Worm (Caenorhabditis elegans) whole organism, L1 larva: ENCODE data around the gene Y45G5AL.1.

Source experiments
- C16A3.4 ChIP-seq: fragments of 150-350 bp; optimal IDR thresholded peaks from 2 replicates; lab custom pipeline; 2014; ENCODE audit warnings: missing biosample characterization, missing genetic modification characterization
- C34B4.2 ChIP-seq: sonication (generic microtip); optimal IDR thresholded peaks from 2 replicates; lab custom pipeline; 2017; ENCODE audit warnings: mild to moderate bottlenecking, missing genetic modification characterization, missing compliant biosample characterization
- F16B12.6 ChIP-seq: fragments of 150-350 bp; optimal IDR thresholded peaks from 2 replicates; lab custom pipeline; 2014; ENCODE audit warnings: missing biosample characterization, missing genetic modification characterization
- Y116A8C.19 ChIP-seq: sonication (generic microtip); optimal IDR thresholded peaks from 2 replicates; lab custom pipeline; 2016; ENCODE audit warnings: missing compliant biosample characterization, missing genetic modification characterization, borderline replicate concordance
- alr-1 ChIP-seq: fragments of 200-800 bp; sonication (Bioruptor generic); optimal IDR thresholded peaks from 2 replicates; lab custom pipeline; 2018; ENCODE audit warnings: borderline replicate concordance, mild to moderate bottlenecking, missing genetic modification characterization, missing compliant biosample characterization
- blmp-1 ChIP-seq: fragments of 150-350 bp; optimal IDR thresholded peaks from 2 replicates; lab custom pipeline; 2014; ENCODE audit warnings: missing biosample characterization, missing genetic modification characterization
- ceh-63 ChIP-seq: fragments of 200-800 bp; sonication (Bioruptor generic); optimal IDR thresholded peaks from 2 replicates; lab custom pipeline; 2018; ENCODE audit warnings: mild to moderate bottlenecking, missing genetic modification characterization, missing compliant biosample characterization
- ceh-88 ChIP-seq: fragments of 200-800 bp; sonication (Bioruptor generic); IDR thresholded peaks from 2 replicates; pipeline ENCODE4 v1.3.6; 2022; ENCODE audit warnings: missing genetic modification characterization, missing compliant biosample characterization
- efl-1 ChIP-seq, 4 experiments: fragments of 150-350 bp; optimal IDR thresholded peaks in 3 of 4; peaks in 1 of 4; 1 replicate in 1 of 4; 2 replicates in 3 of 4; lab custom pipeline; 2014; ENCODE audit warnings: missing biosample characterization in 2 of 4, missing genetic modification characterization in 2 of 4, missing genetic modification reagents in 2 of 4
- egl-27 ChIP-seq, 2 experiments: fragments of 150-350 bp in 1 of 2; sonication (generic microtip); optimal IDR thresholded peaks; 3 replicates each; lab custom pipeline; 2017 to 2018; ENCODE audit warnings: missing biosample characterization in 2 of 2, missing genetic modification characterization in 2 of 2, missing genetic modification reagents in 2 of 2
- elt-3 ChIP-seq, 6 experiments: fragments of 150-350 bp in 1 of 6; sonication (generic microtip); optimal IDR thresholded peaks; 2 replicates each; lab custom pipeline; 2017 to 2018; ENCODE audit warnings: missing biosample characterization in 6 of 6, missing genetic modification characterization in 6 of 6, inconsistent platforms in 1 of 6
- fkh-10 ChIP-seq: sonication (generic microtip); optimal IDR thresholded peaks from 2 replicates; lab custom pipeline; 2017; ENCODE audit warnings: missing biosample characterization, missing genetic modification reagents, missing genetic modification characterization
- fkh-4 ChIP-seq: sonication (generic microtip); optimal IDR thresholded peaks from 2 replicates; lab custom pipeline; 2016; ENCODE audit warnings: missing compliant biosample characterization, missing genetic modification characterization, borderline replicate concordance
- fkh-8 ChIP-seq: sonication (generic microtip); optimal IDR thresholded peaks from 2 replicates; lab custom pipeline; 2016; ENCODE audit warnings: mild to moderate bottlenecking, missing genetic modification characterization, missing compliant biosample characterization
- fos-1 ChIP-seq: fragments of 150-350 bp; optimal IDR thresholded peaks from 2 replicates; lab custom pipeline; 2014; ENCODE audit warnings: missing biosample characterization, missing genetic modification characterization
- grh-1 ChIP-seq: fragments of 200-800 bp; sonication (Bioruptor generic); IDR thresholded peaks from 2 replicates; pipeline ENCODE4 v1.3.6; 2022; ENCODE audit warnings: missing genetic modification reagents, missing genetic modification characterization, missing compliant biosample characterization
- hlh-17 ChIP-seq: fragments of 200-800 bp; sonication (Bioruptor generic); optimal IDR thresholded peaks from 2 replicates; lab custom pipeline; 2018; ENCODE audit warnings: missing genetic modification characterization, mild to moderate bottlenecking, missing compliant biosample characterization, moderate library complexity, borderline replicate concordance
- irx-1 ChIP-seq: sonication (generic microtip); optimal IDR thresholded peaks from 2 replicates; lab custom pipeline; 2016; ENCODE audit warnings: missing genetic modification characterization, missing compliant biosample characterization
- isw-1 ChIP-seq: fragments of 200-800 bp; sonication (Bioruptor generic); IDR thresholded peaks from 2 replicates; pipeline ENCODE4 v1.3.6; 2022; ENCODE audit warnings: missing genetic modification characterization, missing compliant biosample characterization
- lin-13 ChIP-seq: fragments of 150-350 bp; optimal IDR thresholded peaks from 2 replicates; lab custom pipeline; 2014; ENCODE audit warnings: missing biosample characterization, missing genetic modification reagents, missing genetic modification characterization
- lin-15B ChIP-seq: fragments of 150-350 bp; sonication (generic microtip); optimal IDR thresholded peaks from 3 replicates; lab custom pipeline; 2014; ENCODE audit warnings: missing biosample characterization, missing genetic modification characterization
- lin-39 ChIP-seq: fragments of 150-350 bp; optimal IDR thresholded peaks from 2 replicates; lab custom pipeline; 2014; ENCODE audit warnings: missing biosample characterization, missing genetic modification reagents, missing genetic modification characterization
- mef-2 ChIP-seq: fragments of 150-350 bp; optimal IDR thresholded peaks from 2 replicates; lab custom pipeline; 2014; ENCODE audit warnings: missing biosample characterization, missing genetic modification characterization
- mep-1 ChIP-seq: fragments of 150-350 bp; optimal IDR thresholded peaks from 2 replicates; lab custom pipeline; 2014; ENCODE audit warnings: missing biosample characterization, missing genetic modification characterization
- nhr-47 ChIP-seq: sonication (generic microtip); optimal IDR thresholded peaks from 2 replicates; lab custom pipeline; 2016; ENCODE audit warnings: mild to moderate bottlenecking, missing genetic modification characterization, moderate library complexity, missing compliant biosample characterization
- nhr-71 ChIP-seq: sonication (generic microtip); optimal IDR thresholded peaks from 2 replicates; lab custom pipeline; 2016; ENCODE audit warnings: mild to moderate bottlenecking, missing genetic modification characterization, moderate library complexity, missing compliant biosample characterization
- nhr-76 ChIP-seq: sonication (generic microtip); optimal IDR thresholded peaks from 2 replicates; lab custom pipeline; 2017; ENCODE audit warnings: missing biosample characterization, missing genetic modification characterization
- nhr-85 ChIP-seq: sonication (generic microtip); peaks from one replicate; lab custom pipeline; 2016; ENCODE audit warnings: missing genetic modification characterization, inconsistent platforms, missing compliant biosample characterization
- nhr-90 ChIP-seq: sonication (generic microtip); optimal IDR thresholded peaks from 2 replicates; lab custom pipeline; 2016; ENCODE audit warnings: mild to moderate bottlenecking, missing genetic modification characterization, missing compliant biosample characterization; ENCODE audit not compliant: poor library complexity
- pax-3 ChIP-seq: fragments of 200-800 bp; sonication (Bioruptor generic); optimal IDR thresholded peaks from 2 replicates; lab custom pipeline; 2018; ENCODE audit warnings: mild to moderate bottlenecking, missing genetic modification characterization, moderate library complexity, missing compliant biosample characterization
- pqm-1 ChIP-seq: sonication (generic microtip); optimal IDR thresholded peaks from 3 replicates; lab custom pipeline; 2017; ENCODE audit warnings: missing biosample characterization, missing genetic modification characterization
- rnt-1 ChIP-seq: sonication (generic microtip); optimal IDR thresholded peaks from 2 replicates; lab custom pipeline; 2016; ENCODE audit warnings: mild to moderate bottlenecking, missing genetic modification characterization, moderate library complexity, missing compliant biosample characterization
- skn-1 ChIP-seq: fragments of 150-350 bp; optimal IDR thresholded peaks from 2 replicates; lab custom pipeline; 2014; ENCODE audit warnings: missing biosample characterization, missing genetic modification characterization
- snpc-4 ChIP-seq: fragments of 150-350 bp; optimal IDR thresholded peaks from 2 replicates; lab custom pipeline; 2014; ENCODE audit warnings: missing biosample characterization, missing genetic modification characterization
- snu-23 ChIP-seq: sonication (generic microtip); optimal IDR thresholded peaks from 2 replicates; lab custom pipeline; 2016; ENCODE audit warnings: missing genetic modification characterization, missing compliant biosample characterization
- sup-37 ChIP-seq: fragments of 200-800 bp; sonication (Bioruptor generic); optimal IDR thresholded peaks from 2 replicates; lab custom pipeline; 2018; ENCODE audit warnings: mild to moderate bottlenecking, missing genetic modification characterization, missing compliant biosample characterization
- tbx-2 ChIP-seq: sonication (generic microtip); optimal IDR thresholded peaks from 2 replicates; lab custom pipeline; 2016; ENCODE audit warnings: missing genetic modification characterization, missing compliant biosample characterization
- unc-30 ChIP-seq: sonication (generic microtip); optimal IDR thresholded peaks from 2 replicates; lab custom pipeline; 2017; ENCODE audit warnings: missing biosample characterization, missing genetic modification characterization
- unc-62 ChIP-seq: fragments of 150-350 bp; optimal IDR thresholded peaks from 2 replicates; lab custom pipeline; 2014; ENCODE audit warnings: missing biosample characterization, missing genetic modification reagents, missing genetic modification characterization
- vab-15 ChIP-seq: sonication (generic microtip); optimal IDR thresholded peaks from 2 replicates; lab custom pipeline; 2017; ENCODE audit warnings: missing genotype, mild to moderate bottlenecking, missing genetic modification characterization, missing compliant biosample characterization
- xbp-1 ChIP-seq: sonication (generic microtip); optimal IDR thresholded peaks from 2 replicates; lab custom pipeline; 2016; ENCODE audit warnings: missing genetic modification characterization, missing compliant biosample characterization
- zag-1 ChIP-seq: fragments of 150-350 bp; optimal IDR thresholded peaks from 2 replicates; lab custom pipeline; 2014; ENCODE audit warnings: missing biosample characterization, missing genetic modification characterization
- zip-4 ChIP-seq: fragments of 200-800 bp; sonication (Bioruptor generic); optimal IDR thresholded peaks from 2 replicates; lab custom pipeline; 2018; ENCODE audit warnings: mild to moderate bottlenecking, missing genetic modification characterization, moderate library complexity, missing compliant biosample characterization

The Y45G5AL.1 gene

ce11 chrV:4181272-4181671 lies 37.0 kb downstream of the Y45G5AL.1 start:
- TF ChIP-seq unc-62 (GFP tag; lab: Kevin White, UChicago) = no peak
- TF ChIP-seq skn-1 (tag; lab: Kevin White, UChicago) = no peak
- no peak for TF ChIP-seq Y116A8C.19 (tag; lab: Kevin White, UChicago)
- TF ChIP-seq snpc-4 (tag; lab: Kevin White, UChicago) = no peak
- TF ChIP-seq pqm-1 = no peak
- no peak for TF ChIP-seq zag-1 (tag; lab: Kevin White, UChicago)
- TF ChIP-seq lin-13 = no peak
- no peak for TF ChIP-seq alr-1
- TF ChIP-seq lin-15B (tag; lab: Kevin White, UChicago) = no peak
- no peak for TF ChIP-seq nhr-85
- TF ChIP-seq ceh-88 = no peak
- TF ChIP-seq pax-3 (tag; lab: Kevin White, UChicago) = no peak
- TF ChIP-seq grh-1 (GFP tag; lab: Robert Waterston, UW) = no peak
- no peak for TF ChIP-seq xbp-1 (tag; lab: Kevin White, UChicago)
- no peak for TF ChIP-seq nhr-76 (tag; lab: Kevin White, UChicago)
- no peak for TF ChIP-seq irx-1

- TF ChIP-seq snpc-4 (tag; lab: Kevin White, UChicago) = no peak
- TF ChIP-seq C34B4.2 = no peak
- no peak for TF ChIP-seq blmp-1 (tag; lab: Kevin White, UChicago)
- no peak for TF ChIP-seq nhr-47 (tag; lab: Kevin White, UChicago)
- no peak for TF ChIP-seq nhr-71 (tag; lab: Kevin White, UChicago)
- TF ChIP-seq lin-13 = no peak
- no peak for TF ChIP-seq fkh-8
- TF ChIP-seq irx-1 = no peak
- no peak for TF ChIP-seq fkh-4 (tag; lab: Kevin White, UChicago)
- no peak for TF ChIP-seq elt-3 (tag; optimal IDR thresholded peaks at IDR 0.05; lab: Kevin White, UChicago)
These were observed 37.4 kb downstream of the Y45G5AL.1 start for ce11 chrV:4181727-4182126.

- TF ChIP-seq mef-2 (tag; lab: Kevin White, UChicago) = no peak
- no peak for TF ChIP-seq ceh-88
- TF ChIP-seq lin-39 (tag; lab: Kevin White, UChicago) = no peak
- TF ChIP-seq egl-27 (tag; optimal IDR thresholded peaks at IDR 0.05; lab: Kevin White, UChicago) = no peak
- no peak for TF ChIP-seq lin-15B (tag; lab: Kevin White, UChicago)
- no peak for TF ChIP-seq fkh-4 (tag; lab: Kevin White, UChicago)
- no peak for TF ChIP-seq efl-1 (optimal IDR thresholded peaks at IDR 0.05; lab: Kevin White, UChicago)
- peak in 1 of 2 experiments; percentile 52 for TF ChIP-seq efl-1 (GFP tag; optimal IDR thresholded peaks at IDR 0.05 in 1 of 2; lab: Kevin White, UChicago)
- no peak for TF ChIP-seq snu-23
- TF ChIP-seq fos-1 = no peak
- TF ChIP-seq snpc-4 (tag; lab: Kevin White, UChicago) = peak; percentile 32
- TF ChIP-seq zip-4 (GFP tag; lab: Kevin White, UChicago) = no peak
- TF ChIP-seq fkh-10 (GFP tag; lab: Kevin White, UChicago) = no peak
These were observed 38.2 kb downstream of the Y45G5AL.1 start for ce11 chrV:4182546-4182945.

- TF ChIP-seq zag-1 (tag; lab: Kevin White, UChicago) (no peak), mep-1 (tag; lab: Kevin White, UChicago) (no peak), blmp-1 (tag; lab: Kevin White, UChicago) (no peak), irx-1 (no peak), F16B12.6 (no peak)
These were observed 41.6 kb downstream of the Y45G5AL.1 start for ce11 chrV:4185885-4186284.

- TF ChIP-seq snu-23 (peak; percentile 36), rnt-1 (tag; lab: Kevin White, UChicago) (no peak), isw-1 (no peak), irx-1 (no peak), pqm-1 (no peak), fos-1 (no peak), nhr-90 (tag; lab: Kevin White, UChicago) (peak; percentile 57), unc-30 (no peak), tbx-2 (no peak), egl-27 (tag; optimal IDR thresholded peaks at IDR 0.05; lab: Kevin White, UChicago) (no peak), Y116A8C.19 (tag; lab: Kevin White, UChicago) (no peak), C34B4.2 (no peak), sup-37 (GFP tag; lab: Kevin White, UChicago) (no peak), hlh-17 (GFP tag; lab: Kevin White, UChicago) (no peak), C16A3.4 (tag; lab: Kevin White, UChicago) (no peak), ceh-63 (no peak), nhr-85 (peak; percentile 54), xbp-1 (tag; lab: Kevin White, UChicago) (peak; percentile 12), vab-15 (tag; lab: Kevin White, UChicago) (no peak)
These were observed 42.3 kb downstream of the Y45G5AL.1 start for ce11 chrV:4186453-4187143.
